Worm (Caenorhabditis elegans) whole organism, midembryonic: Measurements from ENCODE around the gene Y57G11C.46.

Experiments
- T22C8.4 ChIP-seq: fragments of 200-800 bp; sonication (Bioruptor generic); IDR thresholded peaks from 2 replicates; pipeline ENCODE4 v1.3.6; 2022; ENCODE audit warnings: missing genetic modification characterization, missing compliant biosample characterization
- cog-1 ChIP-seq: sonication (generic microtip); optimal IDR thresholded peaks from 2 replicates; lab custom pipeline; 2016; ENCODE audit warnings: missing genetic modification characterization, missing compliant biosample characterization
- flt-1 ChIP-seq: fragments of 200-800 bp; sonication (Bioruptor generic); IDR thresholded peaks from 2 replicates; pipeline ENCODE4 v1.3.6; 2022; ENCODE audit warnings: missing genetic modification characterization, missing compliant biosample characterization
- klf-2 ChIP-seq: fragments of 200-800 bp; sonication (Bioruptor generic); conservative IDR thresholded peaks from 2 replicates; pipeline ENCODE4 v1.3.6; 2022; ENCODE audit warnings: missing genetic modification reagents, missing genetic modification characterization, missing compliant biosample characterization
- med-1 ChIP-seq: sonication (generic microtip); optimal IDR thresholded peaks from 2 replicates; lab custom pipeline; 2017; ENCODE audit warnings: missing genetic modification characterization, mild to moderate bottlenecking, missing compliant biosample characterization, antibody characterized with exemption, missing genetic modification reagents; ENCODE audit not compliant: insufficient read depth
- ref-1 ChIP-seq: fragments of 200-800 bp; sonication (Bioruptor generic); conservative IDR thresholded peaks from 2 replicates; pipeline ENCODE4 v1.3.6; 2022; ENCODE audit warnings: missing genetic modification reagents, missing genetic modification characterization, missing compliant biosample characterization
- tab-1 ChIP-seq: fragments of 200-800 bp; sonication (Bioruptor generic); IDR thresholded peaks from 2 replicates; pipeline ENCODE4 v1.3.6; 2022; ENCODE audit warnings: missing genetic modification characterization, missing compliant biosample characterization
- ztf-23 ChIP-seq: fragments of 200-800 bp; sonication (Bioruptor generic); IDR thresholded peaks from 2 replicates; pipeline ENCODE4 v1.3.6; 2022; ENCODE audit warnings: missing genetic modification reagents, missing genetic modification characterization, missing compliant biosample characterization
- ztf-29 ChIP-seq: fragments of 200-800 bp; sonication (Bioruptor generic); IDR thresholded peaks from 2 replicates; pipeline ENCODE4 v1.3.6; 2022; ENCODE audit warnings: missing genetic modification reagents, missing genetic modification characterization, missing compliant biosample characterization

Y57G11C.46 gene

DNA sequence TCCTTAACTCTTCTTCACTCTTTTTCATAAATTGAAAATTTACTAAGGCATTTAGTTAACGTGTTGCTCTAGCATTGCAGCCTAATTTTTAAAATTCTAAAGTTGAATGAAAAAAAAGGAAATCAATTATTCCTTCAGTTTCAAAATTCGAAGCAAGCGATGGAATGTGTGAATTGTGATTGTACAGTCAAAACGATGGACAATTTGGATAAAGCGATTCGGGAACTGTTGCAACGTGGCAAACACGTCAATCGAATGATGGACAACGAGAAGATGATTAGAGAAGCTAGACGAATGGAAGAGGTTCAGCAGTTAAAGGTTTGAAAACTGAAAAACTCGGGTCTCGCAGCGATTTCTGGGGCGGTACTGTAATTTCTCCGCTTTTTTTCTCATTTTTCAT lies 17.0 kb downstream of the Y57G11C.46 start, which contains the start of gene Y57G11C.14:
TSS of gene Y57G11C.14 (plus strand) at position 126 of the 400 bp plus-strand sequence.
- TF ChIP-seq T22C8.4 (GFP tag; lab: Robert Waterston, UW) (no peak), tab-1 (no peak), ref-1 (GFP tag; lab: Robert Waterston, UW) (no peak), flt-1 (no peak), cog-1 (tag; lab: Kevin White, UChicago) (no peak), med-1 (GFP tag; lab: Kevin White, UChicago) (no peak), ztf-23 (no peak), klf-2 (GFP tag; lab: Robert Waterston, UW) (no peak), ztf-29 (no peak)

DNA sequence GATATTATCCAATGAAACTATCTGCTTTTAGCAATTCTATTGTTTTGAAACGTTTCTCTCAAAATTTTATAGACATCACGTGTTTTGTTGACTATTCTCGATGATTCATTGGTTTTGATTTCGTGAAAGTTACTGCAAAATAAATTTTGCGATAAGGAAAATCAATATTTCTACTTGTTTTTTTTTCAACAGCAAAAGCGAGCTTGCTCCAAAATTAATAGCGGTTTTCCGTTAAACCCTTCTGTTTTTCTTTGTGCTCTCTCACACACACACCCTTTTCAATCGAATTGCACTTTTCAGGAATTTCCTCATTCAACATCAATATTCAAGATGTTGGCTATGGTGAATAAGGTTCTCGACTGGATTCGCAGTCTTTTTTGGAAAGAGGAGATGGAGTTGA lies 18.3 kb downstream of the Y57G11C.46 start, which contains the start of gene arl-8:
TSS of gene arl-8 (plus strand) at position 301 of the 400 bp plus-strand sequence.
- TF ChIP-seq cog-1 (tag; lab: Kevin White, UChicago): no peak
- TF ChIP-seq tab-1: no peak
- no peak for TF ChIP-seq klf-2 (GFP tag; lab: Robert Waterston, UW)
- no peak for TF ChIP-seq ref-1 (GFP tag; lab: Robert Waterston, UW)
- TF ChIP-seq flt-1: no peak
- TF ChIP-seq ztf-29: no peak
- TF ChIP-seq T22C8.4 (GFP tag; lab: Robert Waterston, UW): no peak

DNA sequence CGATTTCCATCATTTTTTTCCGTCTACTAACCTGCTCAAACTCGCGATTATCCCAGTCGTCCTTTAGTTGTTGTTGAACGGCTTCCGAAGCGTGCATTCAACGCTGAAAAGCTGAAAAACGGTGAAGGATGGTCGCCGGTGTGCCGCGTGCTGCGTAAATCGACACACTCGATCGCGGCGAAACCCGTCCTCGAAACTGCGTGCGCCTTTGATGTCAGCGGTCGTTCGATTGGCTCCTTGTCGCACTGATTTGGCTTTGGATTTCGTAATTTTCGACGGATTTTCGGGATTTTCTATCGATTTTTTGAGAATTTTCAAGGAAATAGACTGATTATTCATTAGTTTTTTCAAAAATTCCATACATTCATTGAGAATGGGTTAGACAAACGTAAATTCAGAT lies 18.8 kb downstream of the Y57G11C.46 start, which contains the start of the genes Y57G11C.1147 and nuo-3:
TSS of gene Y57G11C.1147 (minus strand) at position 161 of the 400 bp plus-strand sequence.
TSS of gene nuo-3 (minus strand) at position 191 of the 400 bp plus-strand sequence.
- TF ChIP-seq cog-1 (tag; lab: Kevin White, UChicago) (no peak), ref-1 (GFP tag; lab: Robert Waterston, UW) (no peak), ztf-23 (no peak), klf-2 (GFP tag; lab: Robert Waterston, UW) (no peak), ztf-29 (no peak), med-1 (GFP tag; lab: Kevin White, UChicago) (no peak), flt-1 (no peak), tab-1 (no peak), T22C8.4 (GFP tag; lab: Robert Waterston, UW) (no peak)

DNA sequence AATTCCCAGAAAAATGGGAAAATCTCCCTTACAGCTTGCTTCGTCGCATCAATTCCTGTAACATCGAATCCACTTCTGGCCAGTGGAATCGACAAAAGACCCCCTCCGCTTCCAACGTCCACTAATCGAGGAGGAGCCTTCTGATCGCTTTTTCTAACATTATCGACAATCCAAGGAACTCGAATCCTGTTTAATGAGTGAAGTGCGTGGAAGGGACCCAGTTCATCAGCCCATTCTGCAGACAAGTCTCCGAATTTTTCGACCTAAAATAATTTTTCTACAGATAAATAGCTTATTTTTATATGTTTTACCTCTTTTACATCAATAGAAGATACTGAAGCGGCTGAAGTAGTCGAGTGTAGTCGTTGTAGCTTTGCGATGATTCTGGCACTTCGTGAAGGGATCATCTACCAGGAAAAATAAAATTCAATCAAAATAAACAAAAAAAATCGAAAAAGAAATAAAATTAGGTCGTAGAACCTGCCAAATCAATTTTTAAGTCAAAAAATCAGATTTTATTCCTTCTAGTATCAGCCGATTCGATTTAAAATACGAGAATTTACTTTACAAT lies 20.2 kb downstream of the Y57G11C.46 start, which contains the start of gene coq-3:
TSS of gene coq-3 (minus strand) at position 407 of the 571 bp plus-strand sequence.
- no peak for TF ChIP-seq med-1 (GFP tag; lab: Kevin White, UChicago)
- no peak for TF ChIP-seq ref-1 (GFP tag; lab: Robert Waterston, UW)
- TF ChIP-seq ztf-23: no peak
- no peak for TF ChIP-seq klf-2 (GFP tag; lab: Robert Waterston, UW)
- no peak for TF ChIP-seq cog-1 (tag; lab: Kevin White, UChicago)
- TF ChIP-seq T22C8.4 (GFP tag; lab: Robert Waterston, UW): no peak
- TF ChIP-seq flt-1: no peak
- TF ChIP-seq ztf-29: no peak
- no peak for TF ChIP-seq tab-1

DNA sequence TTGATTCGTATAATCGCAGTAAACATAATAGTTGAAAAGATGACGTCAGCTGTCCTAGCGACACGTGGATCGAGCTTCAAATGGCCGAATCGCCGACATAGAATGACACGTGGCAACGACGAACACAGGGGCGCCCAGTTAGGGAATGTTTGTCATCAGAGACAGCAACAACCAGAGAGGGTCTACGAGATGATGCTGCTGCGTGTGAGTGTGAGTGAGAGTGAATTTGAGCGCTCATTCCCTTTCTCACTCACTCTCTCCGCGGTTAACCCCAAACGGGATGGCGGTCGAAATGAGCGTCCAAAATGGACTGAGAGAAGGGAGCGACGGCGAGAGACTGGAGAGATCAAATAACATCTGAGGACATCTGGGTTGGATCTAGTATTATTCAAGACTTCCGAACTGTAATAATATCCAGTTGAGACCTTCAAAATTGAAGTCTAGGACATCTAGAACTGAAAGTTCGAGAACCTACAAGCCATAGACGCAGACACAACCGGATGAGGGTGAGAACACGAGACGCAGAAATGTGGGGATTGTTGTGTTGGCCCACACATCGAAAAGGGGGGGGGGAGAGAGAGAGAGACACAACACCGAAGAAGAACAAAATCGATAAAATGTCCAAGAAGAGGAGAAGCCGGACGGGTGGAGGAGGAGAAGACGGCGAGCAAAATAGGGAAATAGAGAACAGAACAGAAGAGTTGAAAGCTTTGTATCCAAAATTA lies 22.1 kb downstream of the Y57G11C.46 start:
- no peak for TF ChIP-seq klf-2 (GFP tag; lab: Robert Waterston, UW)
- TF ChIP-seq ztf-23: no peak
- no peak for TF ChIP-seq ref-1 (GFP tag; lab: Robert Waterston, UW)
- TF ChIP-seq cog-1 (tag; lab: Kevin White, UChicago): peak; percentile 54
- TF ChIP-seq T22C8.4 (GFP tag; lab: Robert Waterston, UW): peak; percentile 86
- no peak for TF ChIP-seq flt-1
- no peak for TF ChIP-seq med-1 (GFP tag; lab: Kevin White, UChicago)
- TF ChIP-seq tab-1: no peak
- peak; percentile 78; the same call in 1 of the 2 replicates for TF ChIP-seq ztf-29

DNA sequence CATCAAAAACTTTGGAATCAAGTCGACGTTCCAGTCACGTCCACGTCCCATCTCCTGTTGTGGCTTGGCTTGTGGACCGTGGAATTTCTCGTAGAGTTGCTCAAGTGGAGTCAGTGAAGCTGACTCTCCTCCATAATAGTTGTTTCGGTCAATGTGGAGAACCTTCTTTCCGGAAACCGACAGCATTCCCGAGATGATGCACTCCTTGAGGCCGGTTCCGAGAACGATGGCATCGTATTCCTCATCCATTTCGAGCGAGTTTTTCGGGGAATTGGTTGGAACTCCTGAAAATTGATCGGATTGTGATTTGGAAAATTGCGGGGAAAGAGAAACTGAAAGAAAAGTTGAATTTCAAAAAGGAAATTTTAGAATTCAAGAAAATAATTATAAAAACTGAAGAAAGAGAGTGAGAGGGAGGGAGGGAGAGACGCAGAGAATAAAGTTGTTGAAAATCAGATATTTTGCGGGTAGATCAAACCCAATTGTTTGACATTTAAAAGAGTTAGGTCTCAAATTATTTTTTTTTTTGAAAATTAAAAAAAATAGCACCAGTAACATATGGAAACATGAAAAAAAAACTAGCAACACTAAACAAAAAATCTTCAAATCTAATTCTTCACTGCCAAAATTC lies 23.5 kb downstream of the Y57G11C.46 start, which contains the start of gene gdi-1:
TSS of gene gdi-1 (minus strand) at position 286 of the 631 bp plus-strand sequence.
- TF ChIP-seq tab-1: no peak
- no peak for TF ChIP-seq cog-1 (tag; lab: Kevin White, UChicago)
- no peak for TF ChIP-seq klf-2 (GFP tag; lab: Robert Waterston, UW)
- TF ChIP-seq ztf-29: no peak

DNA sequence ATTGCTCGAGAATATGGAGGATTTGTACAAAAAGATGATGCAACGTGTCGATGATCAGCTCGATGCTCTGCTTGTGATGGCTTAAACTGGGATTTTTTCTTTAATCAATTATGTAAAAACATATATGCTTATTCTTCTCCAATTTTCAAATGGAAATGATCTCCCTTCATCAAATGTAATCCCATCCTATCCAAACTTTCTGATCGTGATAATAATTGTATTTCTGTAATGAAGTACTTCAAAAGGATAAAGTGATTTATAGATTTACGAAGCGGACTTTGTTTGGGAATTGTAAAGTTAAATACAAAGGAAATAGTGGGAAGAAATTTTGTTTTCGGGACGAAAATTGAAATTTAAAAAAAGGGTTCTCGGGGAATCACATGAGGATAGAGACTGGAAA lies 25.6 kb downstream of the Y57G11C.46 start:
- no peak for TF ChIP-seq ztf-23
- TF ChIP-seq klf-2 (GFP tag; lab: Robert Waterston, UW): no peak
- TF ChIP-seq med-1 (GFP tag; lab: Kevin White, UChicago): no peak
- no peak for TF ChIP-seq cog-1 (tag; lab: Kevin White, UChicago)
- no peak for TF ChIP-seq T22C8.4 (GFP tag; lab: Robert Waterston, UW)
- TF ChIP-seq ztf-29: no peak
- TF ChIP-seq tab-1: no peak
- no peak for TF ChIP-seq flt-1
- TF ChIP-seq ref-1 (GFP tag; lab: Robert Waterston, UW): no peak

DNA sequence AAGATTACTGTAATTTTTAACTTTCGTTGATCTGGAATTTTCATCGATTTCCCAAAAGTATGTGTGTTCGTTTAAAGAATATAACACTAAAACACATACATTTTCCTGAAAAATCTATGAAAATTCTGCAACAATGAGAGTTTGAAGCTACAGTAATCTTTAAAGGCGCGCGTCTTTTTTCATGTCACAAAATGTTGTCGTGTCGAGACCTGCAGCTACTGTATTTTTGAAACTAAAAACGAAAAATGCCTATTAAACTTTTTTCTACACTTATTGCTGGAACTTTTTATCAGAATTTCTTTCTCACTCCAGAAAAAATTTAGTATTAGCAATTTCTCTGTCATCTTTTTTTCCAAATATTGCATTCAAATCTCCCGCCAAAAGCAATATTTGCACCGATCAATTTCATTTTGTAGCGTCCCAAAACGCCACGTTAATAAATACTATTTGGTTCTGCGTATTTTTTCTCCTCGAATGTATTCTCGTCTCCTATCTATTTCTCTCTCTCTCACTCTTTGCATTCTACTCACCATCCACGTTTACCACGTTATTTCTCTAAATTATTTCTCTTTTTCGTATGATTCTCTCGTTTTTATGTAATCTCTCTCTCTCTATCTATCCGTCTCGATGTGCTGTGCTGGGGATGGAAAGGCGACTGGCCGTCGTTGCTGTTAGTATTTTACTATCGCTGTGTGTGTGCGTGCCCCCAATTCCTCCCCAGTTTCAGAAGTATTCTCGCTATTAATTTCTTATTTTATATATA lies 29.6 kb downstream of the Y57G11C.46 start, which contains the start of gene melo-1:
TSS of gene melo-1 (plus strand) at position 658 of the 763 bp plus-strand sequence.
- TF ChIP-seq ztf-23 (no peak), ztf-29 (no peak), med-1 (GFP tag; lab: Kevin White, UChicago) (no peak), klf-2 (GFP tag; lab: Robert Waterston, UW) (no peak), flt-1 (no peak), T22C8.4 (GFP tag; lab: Robert Waterston, UW) (no peak), tab-1 (no peak)
